Worm (Caenorhabditis elegans) whole organism, L1 larva: ENCODE data around the gene bus-17.
A peak's percentile ranks its signal among the peaks of the same experiment; 100 is the strongest.

ENCODE experiments used
- C04F5.9 ChIP-seq: sonication (generic microtip); optimal IDR thresholded peaks from 2 replicates; lab custom pipeline; 2016; ENCODE audit warnings: missing genetic modification characterization, missing compliant biosample characterization
- C16A3.4 ChIP-seq: fragments of 150-350 bp; optimal IDR thresholded peaks from 2 replicates; lab custom pipeline; 2014; ENCODE audit warnings: missing biosample characterization, missing genetic modification characterization
- C34B4.2 ChIP-seq: sonication (generic microtip); optimal IDR thresholded peaks from 2 replicates; lab custom pipeline; 2017; ENCODE audit warnings: mild to moderate bottlenecking, missing genetic modification characterization, missing compliant biosample characterization
- aly-2 ChIP-seq: fragments of 150-350 bp; optimal IDR thresholded peaks from 2 replicates; lab custom pipeline; 2014; ENCODE audit warnings: missing biosample characterization, missing genetic modification characterization
- blmp-1 ChIP-seq: fragments of 150-350 bp; optimal IDR thresholded peaks from 2 replicates; lab custom pipeline; 2014; ENCODE audit warnings: missing biosample characterization, missing genetic modification characterization
- ceh-8 ChIP-seq: fragments of 200-800 bp; sonication (Bioruptor generic); optimal IDR thresholded peaks from 2 replicates; lab custom pipeline; 2018; ENCODE audit warnings: mild to moderate bottlenecking, missing genetic modification characterization, moderate library complexity, missing compliant biosample characterization
- ceh-82 ChIP-seq, 3 experiments: fragments of 150-350 bp in 1 of 3; sonication (generic microtip) in 2 of 3; optimal IDR thresholded peaks; 2 replicates each; lab custom pipeline; 2014 to 2017; ENCODE audit warnings: missing biosample characterization in 3 of 3, missing genetic modification characterization in 3 of 3
- dsc-1 ChIP-seq: sonication (generic microtip); optimal IDR thresholded peaks from 2 replicates; lab custom pipeline; 2016; ENCODE audit warnings: mild to moderate bottlenecking, missing genetic modification characterization, missing compliant biosample characterization
- efl-1 ChIP-seq, 4 experiments: fragments of 150-350 bp; optimal IDR thresholded peaks in 3 of 4; peaks in 1 of 4; 1 replicate in 1 of 4; 2 replicates in 3 of 4; lab custom pipeline; 2014; ENCODE audit warnings: missing biosample characterization in 2 of 4, missing genetic modification characterization in 2 of 4, missing genetic modification reagents in 2 of 4
- efl-3 ChIP-seq: fragments of 200-800 bp; sonication (Bioruptor generic); optimal IDR thresholded peaks from 2 replicates; lab custom pipeline; 2018; ENCODE audit warnings: mild to moderate bottlenecking, missing genetic modification characterization, missing compliant biosample characterization
- egl-13 ChIP-seq: sonication (generic microtip); optimal IDR thresholded peaks from 2 replicates; lab custom pipeline; 2016; ENCODE audit warnings: missing genotype, missing genetic modification reagents, missing genetic modification characterization, missing compliant biosample characterization
- egl-27 ChIP-seq, 2 experiments: fragments of 150-350 bp in 1 of 2; sonication (generic microtip); optimal IDR thresholded peaks; 3 replicates each; lab custom pipeline; 2017 to 2018; ENCODE audit warnings: missing biosample characterization in 2 of 2, missing genetic modification characterization in 2 of 2, missing genetic modification reagents in 2 of 2
- ets-5 ChIP-seq: fragments of 200-800 bp; sonication (Bioruptor generic); IDR thresholded peaks from 2 replicates; pipeline ENCODE4 v1.3.6; 2022; ENCODE audit warnings: missing genetic modification characterization, missing compliant biosample characterization
- fkh-8 ChIP-seq: sonication (generic microtip); optimal IDR thresholded peaks from 2 replicates; lab custom pipeline; 2016; ENCODE audit warnings: mild to moderate bottlenecking, missing genetic modification characterization, missing compliant biosample characterization
- fos-1 ChIP-seq: fragments of 150-350 bp; optimal IDR thresholded peaks from 2 replicates; lab custom pipeline; 2014; ENCODE audit warnings: missing biosample characterization, missing genetic modification characterization
- grh-1 ChIP-seq: fragments of 200-800 bp; sonication (Bioruptor generic); IDR thresholded peaks from 2 replicates; pipeline ENCODE4 v1.3.6; 2022; ENCODE audit warnings: missing genetic modification reagents, missing genetic modification characterization, missing compliant biosample characterization
- hlh-4 ChIP-seq: sonication (generic microtip); optimal IDR thresholded peaks from 2 replicates; lab custom pipeline; 2016; ENCODE audit warnings: mild to moderate bottlenecking, missing genetic modification characterization, missing compliant biosample characterization
- hpl-2 ChIP-seq: fragments of 150-350 bp; optimal IDR thresholded peaks from 2 replicates; lab custom pipeline; 2014; ENCODE audit warnings: missing biosample characterization, missing genetic modification reagents, missing genetic modification characterization
- irx-1 ChIP-seq: sonication (generic microtip); optimal IDR thresholded peaks from 2 replicates; lab custom pipeline; 2016; ENCODE audit warnings: missing genetic modification characterization, missing compliant biosample characterization
- jun-1 ChIP-seq: fragments of 150-350 bp; optimal IDR thresholded peaks from 2 replicates; lab custom pipeline; 2014; ENCODE audit warnings: missing biosample characterization, missing genetic modification reagents, missing genetic modification characterization
- lin-13 ChIP-seq: fragments of 150-350 bp; optimal IDR thresholded peaks from 2 replicates; lab custom pipeline; 2014; ENCODE audit warnings: missing biosample characterization, missing genetic modification reagents, missing genetic modification characterization
- lin-14 ChIP-seq: fragments of 200-800 bp; sonication (Bioruptor generic); optimal IDR thresholded peaks from 2 replicates; lab custom pipeline; 2018; ENCODE audit warnings: mild to moderate bottlenecking, missing genetic modification characterization, moderate library complexity, missing compliant biosample characterization
- lin-39 ChIP-seq: fragments of 150-350 bp; optimal IDR thresholded peaks from 2 replicates; lab custom pipeline; 2014; ENCODE audit warnings: missing biosample characterization, missing genetic modification reagents, missing genetic modification characterization
- lsy-2 ChIP-seq, 2 experiments: fragments of 150-350 bp; optimal IDR thresholded peaks; 2 replicates each; lab custom pipeline; 2014; ENCODE audit warnings: missing biosample characterization in 2 of 2, missing genetic modification characterization in 2 of 2
- mab-9 ChIP-seq: fragments of 200-800 bp; sonication (Bioruptor generic); IDR thresholded peaks from 2 replicates; pipeline ENCODE4 v1.3.6; 2022; ENCODE audit warnings: missing genetic modification reagents, missing genetic modification characterization, missing compliant biosample characterization
- mdl-1 ChIP-seq, 2 experiments: fragments of 150-350 bp; optimal IDR thresholded peaks; 2 replicates each; lab custom pipeline; 2014 to 2017; ENCODE audit warnings: missing biosample characterization in 2 of 2, missing genetic modification characterization in 2 of 2, inconsistent platforms in 1 of 2
- mef-2 ChIP-seq: fragments of 150-350 bp; optimal IDR thresholded peaks from 2 replicates; lab custom pipeline; 2014; ENCODE audit warnings: missing biosample characterization, missing genetic modification characterization
- nhr-11 ChIP-seq: fragments of 150-350 bp; optimal IDR thresholded peaks from 2 replicates; lab custom pipeline; 2014; ENCODE audit warnings: missing biosample characterization, missing genetic modification characterization
- nhr-12 ChIP-seq: sonication (generic microtip); optimal IDR thresholded peaks from 2 replicates; lab custom pipeline; 2017; ENCODE audit warnings: missing biosample characterization, missing genetic modification characterization
- nhr-19 ChIP-seq: fragments of 200-800 bp; sonication (Bioruptor generic); conservative IDR thresholded peaks from 2 replicates; pipeline ENCODE4 v1.3.6; 2022; ENCODE audit warnings: missing genetic modification characterization, missing compliant biosample characterization
- nhr-28 ChIP-seq: fragments of 150-350 bp; optimal IDR thresholded peaks from 2 replicates; lab custom pipeline; 2014; ENCODE audit warnings: missing biosample characterization, missing genetic modification characterization
- nhr-47 ChIP-seq: sonication (generic microtip); optimal IDR thresholded peaks from 2 replicates; lab custom pipeline; 2016; ENCODE audit warnings: mild to moderate bottlenecking, missing genetic modification characterization, moderate library complexity, missing compliant biosample characterization
- nhr-71 ChIP-seq: sonication (generic microtip); optimal IDR thresholded peaks from 2 replicates; lab custom pipeline; 2016; ENCODE audit warnings: mild to moderate bottlenecking, missing genetic modification characterization, moderate library complexity, missing compliant biosample characterization
- nhr-76 ChIP-seq: sonication (generic microtip); optimal IDR thresholded peaks from 2 replicates; lab custom pipeline; 2017; ENCODE audit warnings: missing biosample characterization, missing genetic modification characterization
- nhr-77 ChIP-seq: fragments of 150-350 bp; optimal IDR thresholded peaks from 2 replicates; lab custom pipeline; 2014; ENCODE audit warnings: missing biosample characterization, missing genetic modification characterization
- nhr-85 ChIP-seq: sonication (generic microtip); peaks from one replicate; lab custom pipeline; 2016; ENCODE audit warnings: missing genetic modification characterization, inconsistent platforms, missing compliant biosample characterization
- pax-3 ChIP-seq: fragments of 200-800 bp; sonication (Bioruptor generic); optimal IDR thresholded peaks from 2 replicates; lab custom pipeline; 2018; ENCODE audit warnings: mild to moderate bottlenecking, missing genetic modification characterization, moderate library complexity, missing compliant biosample characterization
- pqm-1 ChIP-seq: sonication (generic microtip); optimal IDR thresholded peaks from 3 replicates; lab custom pipeline; 2017; ENCODE audit warnings: missing biosample characterization, missing genetic modification characterization
- snu-23 ChIP-seq: sonication (generic microtip); optimal IDR thresholded peaks from 2 replicates; lab custom pipeline; 2016; ENCODE audit warnings: missing genetic modification characterization, missing compliant biosample characterization
- sup-37 ChIP-seq: fragments of 200-800 bp; sonication (Bioruptor generic); optimal IDR thresholded peaks from 2 replicates; lab custom pipeline; 2018; ENCODE audit warnings: mild to moderate bottlenecking, missing genetic modification characterization, missing compliant biosample characterization
- tbx-2 ChIP-seq: sonication (generic microtip); optimal IDR thresholded peaks from 2 replicates; lab custom pipeline; 2016; ENCODE audit warnings: missing genetic modification characterization, missing compliant biosample characterization
- tlp-1 ChIP-seq: fragments of 150-350 bp; optimal IDR thresholded peaks from 2 replicates; lab custom pipeline; 2014; ENCODE audit warnings: missing biosample characterization, missing genetic modification characterization
- unc-86 ChIP-seq: sonication (generic microtip); optimal IDR thresholded peaks from 2 replicates; lab custom pipeline; 2016; ENCODE audit warnings: missing genetic modification characterization, missing compliant biosample characterization
- unc-98 ChIP-seq: fragments of 200-800 bp; sonication (Bioruptor generic); IDR thresholded peaks from 2 replicates; pipeline ENCODE4 v1.3.6; 2022; ENCODE audit warnings: missing genetic modification characterization, missing compliant biosample characterization
- vab-15 ChIP-seq: sonication (generic microtip); optimal IDR thresholded peaks from 2 replicates; lab custom pipeline; 2017; ENCODE audit warnings: missing genotype, mild to moderate bottlenecking, missing genetic modification characterization, missing compliant biosample characterization
- ztf-11 ChIP-seq, 2 experiments: sonication (generic microtip); optimal IDR thresholded peaks; 2 replicates each; lab custom pipeline; 2016 to 2017; ENCODE audit warnings: missing genetic modification characterization in 2 of 2, missing biosample characterization in 1 of 2, missing compliant biosample characterization in 1 of 2
- ztf-4 ChIP-seq: fragments of 150-350 bp; optimal IDR thresholded peaks from 2 replicates; lab custom pipeline; 2014; ENCODE audit warnings: missing biosample characterization, missing genetic modification characterization

The bus-17 gene

DNA sequence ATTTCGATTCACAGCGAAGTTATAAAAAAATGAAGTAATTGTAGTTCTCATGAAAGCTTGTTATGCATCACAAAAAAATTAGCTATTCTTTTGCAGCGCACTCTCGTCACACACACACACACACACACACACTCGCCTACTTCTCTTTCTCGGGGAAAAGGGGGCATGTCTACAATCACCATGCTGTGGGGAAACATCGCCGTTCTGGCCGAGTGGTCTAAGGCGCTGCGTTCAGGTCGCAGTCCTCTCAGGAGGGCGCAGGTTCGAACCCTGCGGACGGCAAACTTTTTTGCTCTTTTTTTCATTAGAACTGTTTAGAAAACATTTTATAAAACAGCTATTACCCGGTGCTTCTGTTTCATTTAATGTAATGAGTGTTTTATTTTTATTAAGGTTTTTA, 24.3 kb downstream of the bus-17 start (continued):
- TF ChIP-seq nhr-77 (peak; percentile 44), efl-1 (optimal IDR thresholded peaks at IDR 0.05; lab: Kevin White, UChicago) (peak; percentile 24 to 26), efl-1 (GFP tag; optimal IDR thresholded peaks at IDR 0.05 in 1 of 2; lab: Kevin White, UChicago) (peak in 1 of 2 experiments; percentile 90), efl-3 (GFP tag; lab: Kevin White, UChicago) (no peak), lsy-2 (tag; optimal IDR thresholded peaks at IDR 0.05; lab: Kevin White, UChicago) (peak; percentile 47 to 52), lin-13 (GFP tag; lab: Kevin White, UChicago) (peak; percentile 22), unc-86 (tag; lab: Kevin White, UChicago) (peak; percentile 66), C16A3.4 (peak; percentile 50), irx-1 (tag; lab: Kevin White, UChicago) (peak; percentile 24), lin-39 (no peak), fkh-8 (tag; lab: Kevin White, UChicago) (peak; percentile 70), ceh-8 (peak; percentile 74), ceh-82 (tag; optimal IDR thresholded peaks at IDR 0.05; lab: Kevin White, UChicago) (peak; percentile 30 to 83 (median 82)), nhr-85 (tag; lab: Kevin White, UChicago) (peak; percentile 65)

DNA sequence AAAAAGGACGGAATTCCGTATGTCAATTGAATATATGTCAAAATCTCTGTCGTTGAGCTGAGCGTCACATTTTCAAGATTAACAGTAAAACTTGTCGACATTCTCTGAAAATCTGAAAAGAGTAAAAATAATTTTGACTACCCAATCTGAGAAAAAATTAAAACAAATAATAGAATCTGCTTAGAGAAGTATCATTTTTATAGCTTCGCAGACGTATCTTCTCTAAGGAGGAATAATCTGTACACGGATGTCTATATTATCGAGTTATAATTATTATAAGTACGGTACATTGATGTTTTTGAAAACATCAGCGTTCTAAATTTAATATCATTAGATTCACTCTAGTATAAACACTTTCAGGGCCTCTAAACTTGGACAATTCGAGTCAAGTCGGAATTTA, 25.6 kb downstream of the bus-17 start, which contains the start of gene srg-64:
Gene srg-64 (minus strand): TSS at position 101 of the 400 bp plus-strand sequence.
- no peak for TF ChIP-seq blmp-1
- no peak for TF ChIP-seq hlh-4 (tag; lab: Kevin White, UChicago)
- TF ChIP-seq mef-2 (tag; lab: Kevin White, UChicago), result no peak
- TF ChIP-seq nhr-19 (GFP tag; lab: Robert Waterston, UW), result no peak
- no peak for TF ChIP-seq ceh-8
- TF ChIP-seq C04F5.9 (tag; lab: Kevin White, UChicago), result no peak
- TF ChIP-seq irx-1 (tag; lab: Kevin White, UChicago), result no peak
- no peak for TF ChIP-seq nhr-76
- TF ChIP-seq egl-13 (tag; lab: Kevin White, UChicago), result no peak
- no peak for TF ChIP-seq nhr-77
- no peak for TF ChIP-seq tlp-1 (tag; lab: Kevin White, UChicago)
- no peak for TF ChIP-seq unc-98 (GFP tag; lab: Robert Waterston, UW)
- no peak for TF ChIP-seq lin-14 (GFP tag; lab: Kevin White, UChicago)
- no peak for TF ChIP-seq ztf-11 (tag; optimal IDR thresholded peaks at IDR 0.05; lab: Kevin White, UChicago)
- TF ChIP-seq mdl-1 (tag; optimal IDR thresholded peaks at IDR 0.05; lab: Kevin White, UChicago), result no peak
- no peak for TF ChIP-seq ceh-82 (tag; optimal IDR thresholded peaks at IDR 0.05; lab: Kevin White, UChicago)
- no peak for TF ChIP-seq efl-1 (optimal IDR thresholded peaks at IDR 0.05; lab: Kevin White, UChicago)
- TF ChIP-seq efl-1 (GFP tag; optimal IDR thresholded peaks at IDR 0.05 in 1 of 2; lab: Kevin White, UChicago), result no peak

DNA sequence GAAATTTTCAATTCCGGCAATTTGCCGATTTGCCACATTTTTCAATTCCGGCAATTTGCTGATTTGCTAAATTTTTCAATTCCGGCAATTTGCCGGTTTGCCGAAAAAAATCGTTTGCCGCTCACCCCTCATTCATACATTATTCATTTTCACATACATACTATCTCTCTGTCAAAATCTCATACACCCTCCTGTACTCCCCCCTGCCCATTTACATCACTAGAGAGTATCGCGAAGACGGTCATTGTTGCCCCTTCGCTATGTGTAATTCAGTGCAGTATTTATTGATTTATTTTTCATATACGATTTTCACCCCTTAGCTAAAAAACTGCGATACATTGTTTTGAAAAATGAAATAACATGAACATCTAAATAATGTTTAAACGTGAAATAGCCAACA, 29.7 kb downstream of the bus-17 start:
- TF ChIP-seq nhr-11 (tag; lab: Kevin White, UChicago), result peak; percentile 77
- TF ChIP-seq nhr-71 (tag; lab: Kevin White, UChicago), result peak; percentile 67
- peak in 1 of 2 experiments; percentile 35 for TF ChIP-seq mdl-1 (tag; optimal IDR thresholded peaks at IDR 0.05; lab: Kevin White, UChicago)
- peak; percentile 88 for TF ChIP-seq snu-23
- peak; percentile 53; the same call in 1 of the 2 replicates for TF ChIP-seq mab-9
- TF ChIP-seq tbx-2 (tag; lab: Kevin White, UChicago), result peak; percentile 50
- peak; percentile 42 for TF ChIP-seq fkh-8 (tag; lab: Kevin White, UChicago)
- TF ChIP-seq nhr-47 (tag; lab: Kevin White, UChicago), result peak; percentile 86
- no peak for TF ChIP-seq nhr-12 (tag; lab: Kevin White, UChicago)
- TF ChIP-seq mef-2 (tag; lab: Kevin White, UChicago), result no peak
- no peak for TF ChIP-seq aly-2 (tag; lab: Kevin White, UChicago)
- peak; percentile 20 for TF ChIP-seq lin-13 (GFP tag; lab: Kevin White, UChicago)
- no peak for TF ChIP-seq lin-39
- peak; percentile 74 for TF ChIP-seq dsc-1 (tag; lab: Kevin White, UChicago)
- no peak for TF ChIP-seq C34B4.2 (tag; lab: Kevin White, UChicago)
- peak in 1 of 2 experiments; percentile 49 for TF ChIP-seq ztf-11 (tag; optimal IDR thresholded peaks at IDR 0.05; lab: Kevin White, UChicago)
- TF ChIP-seq ets-5 (GFP tag; lab: Robert Waterston, UW), result no peak
- peak; percentile 77 for TF ChIP-seq hpl-2 (GFP tag; lab: Kevin White, UChicago)
- TF ChIP-seq fos-1 (tag; lab: Kevin White, UChicago), result peak; percentile 45
- TF ChIP-seq pqm-1 (tag; lab: Kevin White, UChicago), result no peak
- peak; percentile 55 for TF ChIP-seq ztf-4
- TF ChIP-seq blmp-1, result no peak
- TF ChIP-seq efl-1 (optimal IDR thresholded peaks at IDR 0.05; lab: Kevin White, UChicago), result peak; percentile 34 to 50
- peak in 1 of 2 experiments; percentile 90 for TF ChIP-seq efl-1 (GFP tag; optimal IDR thresholded peaks at IDR 0.05 in 1 of 2; lab: Kevin White, UChicago)
- no peak for TF ChIP-seq grh-1 (GFP tag; lab: Robert Waterston, UW)
- TF ChIP-seq vab-15 (tag; lab: Kevin White, UChicago), result no peak
- peak; percentile 87 for TF ChIP-seq C16A3.4
- TF ChIP-seq nhr-28 (tag; lab: Kevin White, UChicago), result no peak
- peak; percentile 87 for TF ChIP-seq jun-1
- peak; percentile 40 for TF ChIP-seq irx-1 (tag; lab: Kevin White, UChicago)
- no peak for TF ChIP-seq sup-37 (GFP tag; lab: Kevin White, UChicago)
- no peak for TF ChIP-seq egl-27 (tag; optimal IDR thresholded peaks at IDR 0.05; lab: Kevin White, UChicago)
- no peak for TF ChIP-seq pax-3 (tag; lab: Kevin White, UChicago)
